Worm (Caenorhabditis elegans) whole organism, early embryonic: ENCODE results near the gene F09E5.3.

Experiments used
- B0310.2 ChIP-seq: sonication (generic microtip); optimal IDR thresholded peaks from 2 replicates; lab custom pipeline; 2016; ENCODE audit warnings: mild to moderate bottlenecking, missing genetic modification characterization, missing compliant biosample characterization
- F13C5.2 ChIP-seq: sonication (generic microtip); optimal IDR thresholded peaks from 2 replicates; lab custom pipeline; 2017; ENCODE audit warnings: mild to moderate bottlenecking, missing genetic modification characterization, inconsistent platforms, missing compliant biosample characterization
- aly-1 ChIP-seq: sonication (generic microtip); optimal IDR thresholded peaks from 2 replicates; lab custom pipeline; 2016; ENCODE audit warnings: missing genetic modification characterization, missing compliant biosample characterization
- ama-1 ChIP-seq: fragments of 150-350 bp; optimal IDR thresholded peaks from 2 replicates; lab custom pipeline; 2014
- ceh-13 ChIP-seq: fragments of 200-800 bp; sonication (Bioruptor generic); optimal IDR thresholded peaks from 2 replicates; lab custom pipeline; 2018; ENCODE audit warnings: mild to moderate bottlenecking, missing genetic modification characterization, missing compliant biosample characterization
- ceh-36 ChIP-seq: sonication (generic microtip); optimal IDR thresholded peaks from 2 replicates; lab custom pipeline; 2016; ENCODE audit warnings: missing genetic modification characterization, inconsistent platforms, missing compliant biosample characterization
- ets-7 ChIP-seq: sonication (generic microtip); optimal IDR thresholded peaks from 2 replicates; lab custom pipeline; 2016; ENCODE audit warnings: missing genotype, missing genetic modification characterization, missing compliant biosample characterization
- flt-1 ChIP-seq: fragments of 200-800 bp; sonication (Bioruptor generic); IDR thresholded peaks from 2 replicates; pipeline ENCODE4 v1.3.6; 2022; ENCODE audit warnings: missing genetic modification characterization, missing compliant biosample characterization
- hmbx-1 ChIP-seq: sonication (generic microtip); optimal IDR thresholded peaks from 2 replicates; lab custom pipeline; 2016; ENCODE audit warnings: mild to moderate bottlenecking, missing genetic modification characterization, missing compliant biosample characterization
- hmg-4 ChIP-seq: fragments of 200-800 bp; sonication (Bioruptor generic); optimal IDR thresholded peaks from 2 replicates; lab custom pipeline; 2018; ENCODE audit warnings: mild to moderate bottlenecking, missing genetic modification characterization, missing compliant biosample characterization
- hnd-1 ChIP-seq: sonication (generic microtip); optimal IDR thresholded peaks from 2 replicates; lab custom pipeline; 2016; ENCODE audit warnings: missing genetic modification characterization, missing compliant biosample characterization
- pes-1 ChIP-seq: fragments of 200-800 bp; sonication (Bioruptor generic); IDR thresholded peaks from 2 replicates; pipeline ENCODE4 v1.3.6; 2022; ENCODE audit warnings: missing genetic modification reagents, missing genetic modification characterization, missing compliant biosample characterization
- scrt-1 ChIP-seq: fragments of 200-800 bp; sonication (Bioruptor generic); IDR thresholded peaks from 2 replicates; pipeline ENCODE4 v1.3.6; 2022; ENCODE audit warnings: missing genetic modification characterization, missing compliant biosample characterization
- sea-1 ChIP-seq: fragments of 200-800 bp; sonication (Bioruptor generic); conservative IDR thresholded peaks from 2 replicates; pipeline ENCODE4 v1.3.6; 2022; ENCODE audit warnings: missing genetic modification characterization, missing compliant biosample characterization
- tbx-11 ChIP-seq: fragments of 200-800 bp; sonication (Bioruptor generic); IDR thresholded peaks from 2 replicates; pipeline ENCODE4 v1.3.6; 2022; ENCODE audit warnings: missing genetic modification characterization, missing compliant biosample characterization
- tbx-37 ChIP-seq: fragments of 200-800 bp; sonication (Bioruptor generic); conservative IDR thresholded peaks from 2 replicates; pipeline ENCODE4 v1.3.6; 2022; ENCODE audit warnings: missing genetic modification reagents, missing genetic modification characterization, missing compliant biosample characterization
- tra-4 ChIP-seq: sonication (generic microtip); optimal IDR thresholded peaks from 2 replicates; lab custom pipeline; 2017; ENCODE audit warnings: missing genetic modification characterization, missing compliant biosample characterization

The F09E5.3 gene

DNA sequence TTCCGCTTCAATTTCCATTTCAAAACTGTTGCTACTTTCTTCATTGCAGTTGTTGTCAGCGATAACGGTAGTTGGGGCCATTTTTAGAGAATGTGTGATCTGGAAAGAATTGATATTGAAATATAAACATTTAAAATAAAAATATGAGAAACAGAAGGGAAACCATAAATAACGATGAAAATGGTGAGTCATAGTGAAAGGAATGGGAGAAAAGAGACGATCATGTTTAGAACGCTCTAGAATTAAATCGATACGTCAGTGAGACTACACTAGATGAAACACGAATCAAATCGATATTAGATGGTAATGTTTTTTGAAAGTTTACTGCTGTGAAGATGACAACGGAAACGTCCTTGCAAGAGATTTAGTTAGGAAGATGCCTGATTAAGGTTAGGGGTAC lies 35.1 kb downstream of the F09E5.3 start, which contains the start of the genes EEED8.12 and EEED8.4:
EEED8.12 (minus strand) TSS at position 101 of the 400 bp plus-strand sequence.
EEED8.4 (plus strand) TSS at position 396 of the 400 bp plus-strand sequence.
- no peak for TF ChIP-seq ama-1 (lab: Kevin White, UChicago)
- no peak for TF ChIP-seq flt-1 (GFP tag; lab: Robert Waterston, UW)
- TF ChIP-seq pes-1 (GFP tag; lab: Robert Waterston, UW) = no peak
- TF ChIP-seq sea-1 (GFP tag; lab: Robert Waterston, UW) = no peak
- TF ChIP-seq F13C5.2 (tag; lab: Kevin White, UChicago) = no peak
- TF ChIP-seq hmg-4 (GFP tag; lab: Kevin White, UChicago) = no peak
- TF ChIP-seq tbx-11 (GFP tag; lab: Robert Waterston, UW) = no peak
- TF ChIP-seq hnd-1 (tag; lab: Kevin White, UChicago) = no peak
- no peak for TF ChIP-seq tbx-37 (GFP tag; lab: Robert Waterston, UW)
- TF ChIP-seq aly-1 = no peak
- no peak for TF ChIP-seq ceh-36 (tag; lab: Kevin White, UChicago)
- no peak for TF ChIP-seq ceh-13 (GFP tag; lab: Kevin White, UChicago)
- no peak for TF ChIP-seq B0310.2 (tag; lab: Kevin White, UChicago)
- TF ChIP-seq ets-7 (tag; lab: Kevin White, UChicago) = no peak
- TF ChIP-seq scrt-1 = no peak
- no peak for TF ChIP-seq tra-4 (tag; lab: Kevin White, UChicago)
- TF ChIP-seq hmbx-1 = no peak

DNA sequence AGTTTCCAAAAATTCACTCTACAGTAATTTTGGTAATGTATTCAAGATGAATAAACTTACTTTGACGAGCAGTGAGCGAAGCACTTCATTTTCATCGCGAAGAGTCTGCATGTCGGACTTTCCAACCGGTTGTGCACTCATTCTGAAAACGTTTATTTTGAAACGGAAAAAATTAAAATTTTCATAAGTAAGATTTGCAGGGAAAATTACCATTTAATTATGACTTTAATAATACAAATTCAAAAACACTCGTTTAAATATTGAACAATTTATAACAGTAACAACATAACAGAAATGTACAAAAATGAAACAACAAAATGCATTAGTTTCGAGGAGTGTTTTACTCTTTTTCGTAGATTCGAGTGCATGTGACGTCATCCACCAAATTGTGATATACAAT lies 38.7 kb downstream of the F09E5.3 start, which contains the start of the genes EEED8.13 and EEED8.18:
EEED8.13 (minus strand) TSS at position 101 of the 400 bp plus-strand sequence.
EEED8.18 (minus strand) TSS at position 144 of the 400 bp plus-strand sequence.
- TF ChIP-seq aly-1 = no peak
- TF ChIP-seq ceh-36 (tag; lab: Kevin White, UChicago) = no peak
- no peak for TF ChIP-seq ets-7 (tag; lab: Kevin White, UChicago)
- no peak for TF ChIP-seq tbx-11 (GFP tag; lab: Robert Waterston, UW)
- no peak for TF ChIP-seq B0310.2 (tag; lab: Kevin White, UChicago)
- TF ChIP-seq tra-4 (tag; lab: Kevin White, UChicago) = no peak
- no peak for TF ChIP-seq scrt-1
- no peak for TF ChIP-seq pes-1 (GFP tag; lab: Robert Waterston, UW)

ce11 chrII:5414040-5414439 lies 40.2 kb downstream of the F09E5.3 start, which contains the start of the genes EEED8.14 and EEED8.3:
Gene EEED8.14, minus strand, starts transcription at chrII:5414052.
Gene EEED8.3, plus strand, starts transcription at chrII:5414276.
- no peak for TF ChIP-seq hmg-4 (GFP tag; lab: Kevin White, UChicago)
- no peak for TF ChIP-seq pes-1 (GFP tag; lab: Robert Waterston, UW)
- TF ChIP-seq ceh-36 (tag; lab: Kevin White, UChicago) = no peak
- no peak for TF ChIP-seq hnd-1 (tag; lab: Kevin White, UChicago)
- no peak for TF ChIP-seq scrt-1
- no peak for TF ChIP-seq B0310.2 (tag; lab: Kevin White, UChicago)

DNA sequence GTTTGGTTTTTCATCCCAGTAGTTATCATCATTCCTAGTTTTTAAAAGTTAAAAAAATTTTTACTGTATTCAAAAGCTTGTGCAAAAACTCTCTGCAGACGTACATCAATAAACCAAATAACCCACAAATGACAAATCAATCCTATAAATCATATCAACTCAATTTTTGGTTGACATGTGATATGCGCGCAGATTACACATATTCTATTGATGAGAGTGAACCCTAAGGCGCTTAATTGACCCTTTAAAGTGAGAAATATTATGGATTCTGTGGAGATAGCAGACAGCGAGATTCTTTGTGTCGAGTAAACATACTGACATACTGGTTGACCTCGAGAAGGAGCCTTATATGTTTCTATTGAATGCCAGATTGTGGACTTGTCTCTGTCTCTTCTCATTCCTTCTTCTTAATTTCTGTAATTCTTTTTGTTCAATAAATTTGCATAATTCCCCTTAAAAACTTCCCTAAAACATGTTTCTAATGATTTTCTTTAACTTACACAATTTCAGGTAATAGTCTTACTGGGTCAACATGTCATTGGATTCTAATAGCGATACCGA lies 42.5 kb downstream of the F09E5.3 start, which contains the start of gene EEED8.2:
EEED8.2 (plus strand) TSS at position 511 of the 561 bp plus-strand sequence.
- TF ChIP-seq scrt-1 (no peak), hnd-1 (tag; lab: Kevin White, UChicago) (no peak), sea-1 (GFP tag; lab: Robert Waterston, UW) (no peak), tbx-37 (GFP tag; lab: Robert Waterston, UW) (no peak), ceh-36 (tag; lab: Kevin White, UChicago) (no peak), F13C5.2 (tag; lab: Kevin White, UChicago) (no peak), ama-1 (lab: Kevin White, UChicago) (no peak), tra-4 (tag; lab: Kevin White, UChicago) (no peak), tbx-11 (GFP tag; lab: Robert Waterston, UW) (no peak), B0310.2 (tag; lab: Kevin White, UChicago) (no peak), pes-1 (GFP tag; lab: Robert Waterston, UW) (no peak), ets-7 (tag; lab: Kevin White, UChicago) (no peak), flt-1 (GFP tag; lab: Robert Waterston, UW) (no peak), hmbx-1 (no peak), hmg-4 (GFP tag; lab: Kevin White, UChicago) (no peak), aly-1 (no peak), ceh-13 (GFP tag; lab: Kevin White, UChicago) (no peak)

DNA sequence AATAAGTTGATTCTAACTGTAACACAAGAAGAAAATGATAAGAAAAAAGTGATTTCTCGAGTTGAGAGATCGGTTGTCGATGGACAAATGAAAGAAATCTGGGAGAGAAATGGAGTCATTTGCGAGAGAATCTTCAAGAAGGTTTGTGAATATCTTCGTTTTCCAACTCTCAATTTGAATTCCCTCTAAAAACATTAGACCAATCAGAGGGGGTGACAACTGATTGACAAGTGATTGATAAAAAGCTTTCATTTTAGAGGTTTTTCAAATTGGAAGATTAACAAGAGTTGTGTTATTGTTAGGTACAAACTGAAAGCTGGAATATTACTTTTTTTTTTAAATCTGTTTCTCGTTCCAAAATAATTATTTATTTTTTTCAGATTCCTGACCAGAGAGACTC lies 44.1 kb downstream of the F09E5.3 start:
- TF ChIP-seq tbx-37 (GFP tag; lab: Robert Waterston, UW) (no peak), tbx-11 (GFP tag; lab: Robert Waterston, UW) (no peak), hmg-4 (GFP tag; lab: Kevin White, UChicago) (no peak), scrt-1 (no peak), flt-1 (GFP tag; lab: Robert Waterston, UW) (no peak), ceh-36 (tag; lab: Kevin White, UChicago) (no peak), ama-1 (lab: Kevin White, UChicago) (no peak), tra-4 (tag; lab: Kevin White, UChicago) (no peak), ceh-13 (GFP tag; lab: Kevin White, UChicago) (no peak), hnd-1 (tag; lab: Kevin White, UChicago) (no peak), ets-7 (tag; lab: Kevin White, UChicago) (no peak), aly-1 (no peak), pes-1 (GFP tag; lab: Robert Waterston, UW) (no peak), F13C5.2 (tag; lab: Kevin White, UChicago) (no peak), sea-1 (GFP tag; lab: Robert Waterston, UW) (no peak), B0310.2 (tag; lab: Kevin White, UChicago) (no peak), hmbx-1 (no peak)

DNA sequence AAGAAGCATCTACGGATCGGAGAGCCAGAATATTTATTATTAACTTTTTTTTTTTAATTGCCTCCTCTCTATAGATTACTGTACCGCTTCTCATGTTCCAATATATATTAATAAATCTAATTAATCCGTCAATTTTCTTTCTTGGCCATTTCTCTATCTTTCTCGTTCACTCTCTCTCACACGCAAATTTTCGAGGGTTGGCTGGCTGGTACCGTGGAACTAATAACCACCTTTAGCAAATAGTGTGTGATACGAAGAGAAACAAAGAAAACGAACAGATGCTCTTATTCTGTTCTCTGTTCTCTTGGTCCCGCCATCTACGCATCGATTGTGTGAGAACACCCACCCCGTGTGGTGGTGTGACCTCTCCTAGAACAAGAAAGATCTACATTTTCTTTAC lies 44.5 kb downstream of the F09E5.3 start:
- TF ChIP-seq sea-1 (GFP tag; lab: Robert Waterston, UW) (0 out of 2 replicates have a peak, but pooled peaks have one; percentile 10), aly-1 (no peak), flt-1 (GFP tag; lab: Robert Waterston, UW) (peak; percentile 3; the same call in 1 of the 2 replicates)

DNA sequence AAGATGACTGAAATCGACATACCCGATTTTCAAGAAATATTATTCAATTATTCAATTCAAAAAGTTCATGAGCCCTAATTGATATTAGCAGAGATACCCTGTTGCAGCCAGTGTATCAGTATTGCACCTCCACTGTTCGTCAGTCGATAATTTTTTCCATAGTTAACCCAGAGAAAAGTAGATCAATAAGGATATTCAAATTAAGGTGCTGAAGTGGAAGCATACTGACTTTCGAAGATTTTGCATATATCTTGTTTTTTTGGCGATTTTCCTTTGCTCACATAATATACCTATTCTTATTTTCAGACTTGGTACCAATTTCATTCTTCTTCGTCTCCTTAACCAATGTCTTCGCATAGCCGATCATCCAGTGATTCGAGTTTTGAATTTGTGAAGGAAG lies 45.1 kb downstream of the F09E5.3 start, which contains the start of gene EEED8.15:
EEED8.15 (plus strand) TSS at position 301 of the 400 bp plus-strand sequence.
- TF ChIP-seq pes-1 (GFP tag; lab: Robert Waterston, UW) = no peak
- TF ChIP-seq tbx-37 (GFP tag; lab: Robert Waterston, UW) = no peak
- no peak for TF ChIP-seq hmbx-1
- no peak for TF ChIP-seq hmg-4 (GFP tag; lab: Kevin White, UChicago)
